Fruit fly (Drosophila melanogaster): Measurements from ENCODE around the gene CG13738.

CG13738 gene

dm6 chr3L:13996992-13997391 lies 23.7 kb upstream of the CG13738 start, which contains the start of gene CG17361:
Gene CG17361 (plus strand): TSS chr3L:13997191.
- TF ChIP-seq CG32772 (GFP tag; IDR thresholded peaks at IDR 0.05) (no peak), CG2202 (tag; optimal IDR thresholded peaks at IDR 0.05) (no peak), CG14710 (tag; optimal IDR thresholded peaks at IDR 0.05) (peak; percentile 14), tio (GFP tag; optimal IDR thresholded peaks at IDR 0.05) (no peak), Myb (GFP tag; optimal IDR thresholded peaks at IDR 0.05) (no peak), CG15696 (tag; optimal IDR thresholded peaks at IDR 0.05) (no peak), pfk (GFP tag; optimal IDR thresholded peaks at IDR 0.05) (no peak), CG2712 (tag; optimal IDR thresholded peaks at IDR 0.05) (peak; percentile 15), wdn (GFP tag; IDR thresholded peaks at IDR 0.05) (no peak), CG11504 (tag; optimal IDR thresholded peaks at IDR 0.05) (peak; percentile 26), psq (GFP tag; optimal IDR thresholded peaks at IDR 0.05) (no peak), da (GFP tag; optimal IDR thresholded peaks at IDR 0.05) (no peak), nau (GFP tag; optimal IDR thresholded peaks at IDR 0.05) (no peak), CG2678 (tag; optimal IDR thresholded peaks at IDR 0.05) (peak; percentile 26), CG10209 (GFP tag; optimal IDR thresholded peaks at IDR 0.05) (no peak), trem (tag; optimal IDR thresholded peaks at IDR 0.05) (peak; percentile 22), Lpt (GFP tag; optimal IDR thresholded peaks at IDR 0.05) (no peak), gfzf (GFP tag; optimal IDR thresholded peaks at IDR 0.05) (peak; percentile 61), grau (tag; optimal IDR thresholded peaks at IDR 0.05) (peak; percentile 36), CrebB (tag; optimal IDR thresholded peaks at IDR 0.05) (no peak), gem (tag; optimal IDR thresholded peaks at IDR 0.05) (peak; percentile 27), tup (GFP tag; optimal IDR thresholded peaks at IDR 0.05) (no peak), nmo (GFP tag; optimal IDR thresholded peaks at IDR 0.05) (peak; percentile 7), onecut (GFP tag; IDR thresholded peaks at IDR 0.05) (no peak), CG31441 (GFP tag; IDR thresholded peaks at IDR 0.05) (no peak), CG4854 (GFP tag; optimal IDR thresholded peaks at IDR 0.05) (no peak), NfI (GFP tag; optimal IDR thresholded peaks at IDR 0.05) (no peak), row (GFP tag; IDR thresholded peaks at IDR 0.05) (peak; percentile 81), CG18599 (GFP tag; optimal IDR thresholded peaks at IDR 0.05) (no peak), CG8478 (optimal IDR thresholded peaks at IDR 0.05) (no peak), CHES-1-like (GFP tag; optimal IDR thresholded peaks at IDR 0.05) (no peak), CG9932 (GFP tag; IDR thresholded peaks at IDR 0.05) (peak; percentile 16; the same call in 1 of the 2 replicates), CG2120 (GFP tag; optimal IDR thresholded peaks at IDR 0.05) (no peak), HLH4C (GFP tag; IDR thresholded peaks at IDR 0.05; ENCODE audit: partially characterized antibody) (no peak), fru (optimal IDR thresholded peaks at IDR 0.05) (no peak), CG1792 (GFP tag; optimal IDR thresholded peaks at IDR 0.05) (no peak), sug (tag; optimal IDR thresholded peaks at IDR 0.05) (no peak), CG1603 (tag; optimal IDR thresholded peaks at IDR 0.05) (peak; percentile 20), Dp (GFP tag; optimal IDR thresholded peaks at IDR 0.05) (peak; percentile 23), her (GFP tag; optimal IDR thresholded peaks at IDR 0.05) (no peak), E2f2 (GFP tag; IDR thresholded peaks at IDR 0.05) (peak; percentile 64), hbn (GFP tag; IDR thresholded peaks at IDR 0.05; ENCODE audit: partially characterized antibody) (no peak), CG10959 (GFP tag; IDR thresholded peaks at IDR 0.05) (no peak), CG12744 (GFP tag; optimal IDR thresholded peaks at IDR 0.05) (no peak), Rfx (GFP tag; IDR thresholded peaks at IDR 0.05) (no peak), CG8924 (tag; optimal IDR thresholded peaks at IDR 0.05) (peak; percentile 23), tna (GFP tag; IDR thresholded peaks at IDR 0.05; ENCODE audit: partially characterized antibody) (no peak), CG17829 (tag; optimal IDR thresholded peaks at IDR 0.05) (peak; percentile 11), gsb (GFP tag; IDR thresholded peaks at IDR 0.05) (no peak), disco-r (GFP tag; optimal IDR thresholded peaks at IDR 0.05) (no peak), CG17361 (GFP tag; IDR thresholded peaks at IDR 0.05) (peak; percentile 61; the same call in 2 of the 3 replicates), dpn (GFP tag; optimal IDR thresholded peaks at IDR 0.05) (no peak)

Data from whole organism, embryonic.